Worm (Caenorhabditis elegans) whole organism, late embryonic: ENCODE results near the gene Y47D3A.21.

ENCODE experiments used
- C08G9.2 ChIP-seq: sonication (generic microtip); optimal IDR thresholded peaks from 2 replicates; lab custom pipeline; 2016; ENCODE audit warnings: mild to moderate bottlenecking, missing genetic modification characterization, moderate library complexity, missing compliant biosample characterization
- C38D4.7 ChIP-seq: fragments of 200-800 bp; sonication (Bioruptor generic); optimal IDR thresholded peaks from 2 replicates; lab custom pipeline; 2018; ENCODE audit warnings: mild to moderate bottlenecking, missing genetic modification characterization, moderate library complexity, missing compliant biosample characterization
- F13H6.1 ChIP-seq: sonication (generic microtip); optimal IDR thresholded peaks from 2 replicates; lab custom pipeline; 2016; ENCODE audit warnings: missing genetic modification characterization, missing compliant biosample characterization
- K09A11.1 ChIP-seq: sonication (generic microtip); optimal IDR thresholded peaks from 2 replicates; lab custom pipeline; 2017; ENCODE audit warnings: antibody characterized with exemption, mild to moderate bottlenecking, missing genetic modification characterization, missing compliant biosample characterization; ENCODE audit not compliant: insufficient read depth
- ahr-1 ChIP-seq: sonication (generic microtip); optimal IDR thresholded peaks from 2 replicates; lab custom pipeline; 2016; ENCODE audit warnings: missing genetic modification characterization, missing compliant biosample characterization
- ama-1 ChIP-seq: fragments of 150-350 bp; optimal IDR thresholded peaks from 2 replicates; lab custom pipeline; 2014
- ceh-14 ChIP-seq: sonication (generic microtip); optimal IDR thresholded peaks from 2 replicates; lab custom pipeline; 2016; ENCODE audit warnings: missing genotype, missing genetic modification characterization, missing compliant biosample characterization
- ceh-18 ChIP-seq: sonication (generic microtip); optimal IDR thresholded peaks from 2 replicates; lab custom pipeline; 2016; ENCODE audit warnings: missing genetic modification characterization, missing compliant biosample characterization
- ceh-19 ChIP-seq: fragments of 200-800 bp; sonication (Bioruptor generic); optimal IDR thresholded peaks from 2 replicates; lab custom pipeline; 2018; ENCODE audit warnings: mild to moderate bottlenecking, missing genetic modification characterization, missing compliant biosample characterization
- ceh-2 ChIP-seq: sonication (generic microtip); optimal IDR thresholded peaks from 2 replicates; lab custom pipeline; 2016; ENCODE audit warnings: missing genotype, missing genetic modification characterization, missing compliant biosample characterization
- ceh-24 ChIP-seq: sonication (generic microtip); optimal IDR thresholded peaks from 2 replicates; lab custom pipeline; 2016; ENCODE audit warnings: mild to moderate bottlenecking, missing genetic modification characterization, missing compliant biosample characterization
- ceh-30 ChIP-seq: fragments of 150-350 bp; optimal IDR thresholded peaks from 2 replicates; lab custom pipeline; 2014; ENCODE audit warnings: missing biosample characterization, missing genetic modification characterization
- ceh-31 ChIP-seq: sonication (generic microtip); optimal IDR thresholded peaks from 2 replicates; lab custom pipeline; 2016; ENCODE audit warnings: missing genetic modification characterization, missing compliant biosample characterization
- ceh-48 ChIP-seq: sonication (generic microtip); optimal IDR thresholded peaks from 2 replicates; lab custom pipeline; 2016; ENCODE audit warnings: missing genetic modification characterization, inconsistent platforms, missing compliant biosample characterization
- ceh-6 ChIP-seq: fragments of 200-800 bp; sonication (Bioruptor generic); optimal IDR thresholded peaks from 2 replicates; lab custom pipeline; 2018; ENCODE audit warnings: mild to moderate bottlenecking, missing genetic modification characterization, missing compliant biosample characterization
- ceh-9 ChIP-seq: sonication (generic microtip); optimal IDR thresholded peaks from 2 replicates; lab custom pipeline; 2016; ENCODE audit warnings: mild to moderate bottlenecking, missing genetic modification characterization, inconsistent platforms, missing compliant biosample characterization
- che-1 ChIP-seq: sonication (generic microtip); optimal IDR thresholded peaks from 2 replicates; lab custom pipeline; 2016; ENCODE audit warnings: mild to moderate bottlenecking, missing genetic modification characterization, missing compliant biosample characterization
- dve-1 ChIP-seq: sonication (generic microtip); optimal IDR thresholded peaks from 2 replicates; lab custom pipeline; 2017; ENCODE audit warnings: antibody characterized with exemption, mild to moderate bottlenecking, missing genetic modification characterization, missing compliant biosample characterization
- elt-2 ChIP-seq: sonication (generic microtip); optimal IDR thresholded peaks from 2 replicates; lab custom pipeline; 2016; ENCODE audit warnings: missing genetic modification reagents, missing genetic modification characterization, missing compliant biosample characterization
- elt-4 ChIP-seq: sonication (generic microtip); optimal IDR thresholded peaks from 2 replicates; lab custom pipeline; 2016; ENCODE audit warnings: missing genetic modification characterization, missing compliant biosample characterization
- ets-4 ChIP-seq: sonication (generic microtip); optimal IDR thresholded peaks from 2 replicates; lab custom pipeline; 2016; ENCODE audit warnings: missing genetic modification characterization, missing compliant biosample characterization
- fax-1 ChIP-seq: sonication (generic microtip); optimal IDR thresholded peaks from 2 replicates; lab custom pipeline; 2016; ENCODE audit warnings: missing genotype, missing genetic modification characterization, missing compliant biosample characterization
- fkh-10 ChIP-seq: fragments of 150-350 bp; optimal IDR thresholded peaks from 2 replicates; lab custom pipeline; 2014; ENCODE audit warnings: missing biosample characterization, missing genetic modification reagents, missing genetic modification characterization
- hlh-13 ChIP-seq: fragments of 200-800 bp; sonication (Bioruptor generic); optimal IDR thresholded peaks from 2 replicates; lab custom pipeline; 2018; ENCODE audit warnings: mild to moderate bottlenecking, missing genetic modification characterization, missing compliant biosample characterization
- hlh-8 ChIP-seq: sonication (generic microtip); optimal IDR thresholded peaks from 2 replicates; lab custom pipeline; 2016; ENCODE audit warnings: missing genotype, missing genetic modification characterization, missing compliant biosample characterization
- lin-11 ChIP-seq: fragments of 200-800 bp; sonication (Bioruptor generic); optimal IDR thresholded peaks from 2 replicates; lab custom pipeline; 2018; ENCODE audit warnings: mild to moderate bottlenecking, missing genetic modification characterization, missing compliant biosample characterization
- mec-3 ChIP-seq: sonication (generic microtip); optimal IDR thresholded peaks from 2 replicates; lab custom pipeline; 2016; ENCODE audit warnings: borderline replicate concordance, missing genetic modification characterization, missing compliant biosample characterization
- nhr-232 ChIP-seq: sonication (generic microtip); optimal IDR thresholded peaks from 2 replicates; lab custom pipeline; 2016; ENCODE audit warnings: missing genetic modification characterization, missing compliant biosample characterization
- npax-4 ChIP-seq: sonication (generic microtip); optimal IDR thresholded peaks from 2 replicates; lab custom pipeline; 2016; ENCODE audit warnings: missing genetic modification characterization, missing compliant biosample characterization
- pqm-1 ChIP-seq: sonication (generic microtip); optimal IDR thresholded peaks from 2 replicates; lab custom pipeline; 2016; ENCODE audit warnings: missing genetic modification characterization, missing compliant biosample characterization
- syd-9 ChIP-seq: sonication (generic microtip); optimal IDR thresholded peaks from 2 replicates; lab custom pipeline; 2016; ENCODE audit warnings: mild to moderate bottlenecking, missing genetic modification characterization, moderate library complexity, missing compliant biosample characterization
- tbx-2 ChIP-seq: sonication (generic microtip); optimal IDR thresholded peaks from 2 replicates; lab custom pipeline; 2016; ENCODE audit warnings: missing genetic modification characterization, missing compliant biosample characterization
- tbx-7 ChIP-seq: sonication (generic microtip); optimal IDR thresholded peaks from 2 replicates; lab custom pipeline; 2016; ENCODE audit warnings: missing genotype, missing genetic modification characterization, missing compliant biosample characterization
- unc-3 ChIP-seq, 2 experiments: fragments of 200-800 bp in 1 of 2; sonication (Bioruptor generic) in 1 of 2; sonication (generic microtip) in 1 of 2; conservative IDR thresholded peaks in 1 of 2; optimal IDR thresholded peaks in 1 of 2; 2 replicates each; pipeline versions ENCODE4 v1.3.6 to Lab custom; 2016 to 2022; ENCODE audit warnings: missing compliant biosample characterization in 2 of 2, missing genetic modification characterization in 2 of 2, missing genetic modification reagents in 1 of 2
- unc-42 ChIP-seq: sonication (generic microtip); optimal IDR thresholded peaks from 2 replicates; lab custom pipeline; 2016; ENCODE audit warnings: missing genotype, missing genetic modification characterization, missing compliant biosample characterization
- unc-55 ChIP-seq: sonication (generic microtip); optimal IDR thresholded peaks from 2 replicates; lab custom pipeline; 2017; ENCODE audit warnings: missing biosample characterization, missing genetic modification reagents, missing genetic modification characterization
- unc-86 ChIP-seq: sonication (generic microtip); optimal IDR thresholded peaks from 2 replicates; lab custom pipeline; 2016; ENCODE audit warnings: missing genetic modification characterization, missing compliant biosample characterization
- zip-5 ChIP-seq: sonication (generic microtip); optimal IDR thresholded peaks from 2 replicates; lab custom pipeline; 2016; ENCODE audit warnings: missing genetic modification characterization, missing compliant biosample characterization

Y47D3A.21 gene

DNA sequence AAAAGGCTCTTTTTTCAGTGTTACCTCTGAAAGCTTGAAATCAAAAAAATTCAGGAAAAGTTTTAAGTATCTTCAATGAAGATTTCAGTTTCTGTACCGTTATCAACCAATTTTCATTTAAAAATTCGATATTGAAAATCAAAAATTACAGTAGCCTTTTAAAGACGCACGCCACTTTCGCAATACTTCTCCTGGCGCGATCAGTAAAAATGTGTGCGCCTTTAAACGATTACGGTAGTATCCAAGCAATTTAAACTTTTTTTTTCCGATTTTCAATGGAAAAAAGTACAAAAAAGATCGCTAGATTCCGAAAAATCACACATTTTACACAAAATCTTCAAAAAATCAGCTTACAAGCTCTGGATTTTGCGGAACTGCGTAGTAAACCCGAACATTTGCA, 11.2 kb upstream of the Y47D3A.21 start:
- TF ChIP-seq npax-4 (tag; lab: Kevin White, UChicago), result no peak
- TF ChIP-seq C38D4.7 (GFP tag; lab: Kevin White, UChicago), result no peak
- no peak for TF ChIP-seq tbx-7 (tag; lab: Kevin White, UChicago)
- no peak for TF ChIP-seq ahr-1 (tag; lab: Kevin White, UChicago)
- no peak for TF ChIP-seq C08G9.2
- no peak for TF ChIP-seq ceh-30
- no peak for TF ChIP-seq ceh-18
- TF ChIP-seq K09A11.1 (tag; lab: Kevin White, UChicago), result no peak
- TF ChIP-seq ceh-31 (tag; lab: Kevin White, UChicago), result no peak
- no peak for TF ChIP-seq F13H6.1 (tag; lab: Kevin White, UChicago)

DNA sequence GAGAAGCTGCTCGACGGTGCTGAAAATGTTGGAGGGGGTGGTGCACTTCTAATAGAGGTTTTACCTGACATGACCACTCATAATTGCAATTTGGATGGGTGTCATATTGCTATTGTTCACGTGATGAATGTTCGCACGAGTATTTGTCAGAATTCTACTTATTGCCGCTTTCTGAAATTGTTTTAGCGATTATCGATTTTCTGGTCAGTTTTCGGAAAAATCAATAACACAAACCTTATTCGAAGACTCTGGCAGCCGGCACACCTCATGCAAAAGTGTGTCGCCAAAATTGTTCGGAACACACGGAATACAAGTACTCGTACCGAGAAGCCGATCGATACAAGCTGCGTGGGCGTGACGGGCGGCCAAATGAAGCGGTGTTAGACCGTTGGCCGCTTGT, 9.6 kb upstream of the Y47D3A.21 start:
- TF ChIP-seq unc-55 (GFP tag; lab: Kevin White, UChicago) (no peak), ceh-6 (GFP tag; lab: Kevin White, UChicago) (no peak), ceh-48 (no peak), dve-1 (no peak), ama-1 (lab: Kevin White, UChicago) (no peak), unc-3 (GFP tag; conservative IDR thresholded peaks at IDR 0.05; lab: Robert Waterston, UW) (no peak), unc-3 (tag; optimal IDR thresholded peaks at IDR 0.05; lab: Kevin White, UChicago) (no peak), unc-86 (tag; lab: Kevin White, UChicago) (no peak), ceh-24 (tag; lab: Kevin White, UChicago) (no peak), pqm-1 (no peak)

DNA sequence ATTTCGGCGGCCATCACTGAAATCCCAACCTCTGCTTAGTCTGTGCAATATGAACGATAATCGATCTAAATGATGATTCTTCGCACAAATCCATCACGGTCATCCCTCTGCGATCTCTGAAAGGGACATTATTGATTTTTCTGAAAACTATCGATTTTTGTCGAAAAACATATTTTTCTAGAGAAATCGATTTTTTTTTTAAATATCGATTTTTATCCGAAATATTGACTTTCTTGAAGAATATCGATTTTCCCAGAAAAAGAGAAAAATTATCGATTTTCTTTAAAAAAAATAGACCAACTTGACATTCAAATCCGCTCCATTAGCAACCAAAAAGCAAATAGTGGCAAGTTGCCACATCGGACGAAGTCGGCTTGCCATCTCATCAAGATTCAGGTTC, 8.6 kb upstream of the Y47D3A.21 start:
- TF ChIP-seq ceh-48 (peak; percentile 35), ceh-31 (tag; lab: Kevin White, UChicago) (no peak), hlh-13 (GFP tag; lab: Kevin White, UChicago) (no peak)

DNA sequence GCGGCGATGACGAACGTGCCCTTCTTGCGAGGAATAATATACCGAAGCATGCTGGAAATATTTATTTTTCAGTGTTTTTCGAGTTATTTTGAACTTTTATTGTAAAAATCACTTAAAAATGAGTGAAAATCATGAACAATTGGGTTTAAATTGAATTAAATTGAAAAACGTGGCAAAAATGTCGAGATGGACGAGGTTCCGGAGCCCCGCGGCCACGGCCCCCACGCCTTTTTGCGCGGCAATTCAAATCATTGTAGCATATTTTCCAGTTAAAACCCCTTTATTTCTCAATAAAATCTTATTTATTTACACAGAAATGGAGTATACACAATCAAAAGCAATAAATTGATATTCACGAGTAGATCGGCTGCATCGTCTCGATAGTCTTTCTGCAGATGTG, 7.4 kb upstream of the Y47D3A.21 start:
- TF ChIP-seq ceh-14 (tag; lab: Kevin White, UChicago) (peak; percentile 43), tbx-7 (tag; lab: Kevin White, UChicago) (peak; percentile 61), elt-2 (tag; lab: Kevin White, UChicago) (peak; percentile 11), fax-1 (tag; lab: Kevin White, UChicago) (peak; percentile 14), lin-11 (tag; lab: Kevin White, UChicago) (no peak), tbx-2 (peak; percentile 71), ceh-30 (no peak), mec-3 (tag; lab: Kevin White, UChicago) (peak; percentile 68), hlh-13 (GFP tag; lab: Kevin White, UChicago) (no peak), C08G9.2 (peak; percentile 84), syd-9 (tag; lab: Kevin White, UChicago) (no peak), ets-4 (tag; lab: Kevin White, UChicago) (peak; percentile 67), hlh-8 (peak; percentile 34), zip-5 (tag; lab: Kevin White, UChicago) (peak; percentile 51), ceh-31 (tag; lab: Kevin White, UChicago) (peak; percentile 84), unc-42 (peak; percentile 71), ceh-2 (peak; percentile 77)

- TF ChIP-seq ceh-18 (no peak), zip-5 (tag; lab: Kevin White, UChicago) (no peak), pqm-1 (no peak), elt-4 (tag; lab: Kevin White, UChicago) (no peak), unc-42 (no peak), ceh-9 (tag; lab: Kevin White, UChicago) (no peak), fkh-10 (no peak), ceh-2 (no peak), ceh-19 (GFP tag; lab: Kevin White, UChicago) (no peak), che-1 (no peak), nhr-232 (tag; lab: Kevin White, UChicago) (no peak)
Observed at ce11 chrIII:11283648-11284047, 4.9 kb upstream of the Y47D3A.21 start.
